Worm (Caenorhabditis elegans): ENCODE measurements around the gene pigb-1.

ce11 chrII:4949380-4949950 lies 43.4 kb downstream of the pigb-1 start, which contains the start of the genes try-1 and zyg-12:
- no peak for TF ChIP-seq unc-39 (tag; optimal IDR thresholded peaks at IDR 0.05)
- TF ChIP-seq aly-2 (tag; optimal IDR thresholded peaks at IDR 0.05), result no peak
- TF ChIP-seq ceh-82 (tag; optimal IDR thresholded peaks at IDR 0.05), result no peak
- no peak for TF ChIP-seq sem-4 (tag; optimal IDR thresholded peaks at IDR 0.05)
- TF ChIP-seq snpc-4 (tag; optimal IDR thresholded peaks at IDR 0.05), result no peak
- TF ChIP-seq sma-9 (GFP tag; optimal IDR thresholded peaks at IDR 0.05), result no peak
- no peak for TF ChIP-seq sma-9 (tag; optimal IDR thresholded peaks at IDR 0.05)
- TF ChIP-seq ama-1 (optimal IDR thresholded peaks at IDR 0.05), result no peak
- no peak for TF ChIP-seq nhr-12 (tag; optimal IDR thresholded peaks at IDR 0.05)
- no peak for TF ChIP-seq nhr-237 (tag; optimal IDR thresholded peaks at IDR 0.05)
- TF ChIP-seq lin-13 (GFP tag; optimal IDR thresholded peaks at IDR 0.05), result no peak
- TF ChIP-seq ztf-11 (tag; optimal IDR thresholded peaks at IDR 0.05), result no peak
- no peak for TF ChIP-seq ZK546.5 (tag; optimal IDR thresholded peaks at IDR 0.05)
- no peak for TF ChIP-seq alr-1 (tag; optimal IDR thresholded peaks at IDR 0.05)
- no peak for TF ChIP-seq unc-62 (GFP tag; optimal IDR thresholded peaks at IDR 0.05)

Data from whole organism, L2 larva.